Fruit fly (Drosophila melanogaster) whole organism, embryonic: ENCODE measurements around the gene CG15330.

Experiments used
- Atf3 ChIP-seq: fragments of 200-800 bp; sonication (Bioruptor generic); optimal IDR thresholded peaks from 3 replicates; lab custom pipeline; 2016; ENCODE audit warnings: missing biosample characterization, missing genetic modification characterization
- CG12071 ChIP-seq: fragments of 200-800 bp; sonication (Bioruptor generic); optimal IDR thresholded peaks from 3 replicates; lab custom pipeline; 2018; ENCODE audit warnings: missing biosample characterization, mild to moderate bottlenecking, missing genetic modification characterization
- CG13123 ChIP-seq: fragments of 200-800 bp; sonication (Bioruptor generic); optimal IDR thresholded peaks from 2 replicates; lab custom pipeline; 2016; ENCODE audit warnings: missing biosample characterization, missing genetic modification characterization
- CG14441 ChIP-seq: fragments of 200-800 bp; sonication (Bioruptor generic); IDR thresholded peaks from 2 replicates; pipeline ENCODE4 v1.3.6; 2022; ENCODE audit warnings: missing biosample characterization, missing genetic modification characterization
- CG18476 ChIP-seq: fragments of 200-800 bp; sonication (Bioruptor generic); optimal IDR thresholded peaks from 2 replicates; lab custom pipeline; 2016; ENCODE audit warnings: missing biosample characterization, mild to moderate bottlenecking, missing genetic modification characterization
- CG2116 ChIP-seq: fragments of 200-800 bp; sonication (Bioruptor generic); optimal IDR thresholded peaks from 3 replicates; lab custom pipeline; 2018; ENCODE audit warnings: missing biosample characterization, mild to moderate bottlenecking, missing genetic modification characterization
- CG2120 ChIP-seq: fragments of 200-800 bp; sonication (Bioruptor generic); optimal IDR thresholded peaks from 3 replicates; lab custom pipeline; 2016; ENCODE audit warnings: missing biosample characterization, missing genetic modification characterization
- CG2875 ChIP-seq: fragments of 200-800 bp; sonication (Bioruptor generic); optimal IDR thresholded peaks from 2 replicates; lab custom pipeline; 2017; ENCODE audit warnings: missing biosample characterization, mild to moderate bottlenecking, missing genetic modification characterization, missing genetic modification reagents
- CG31441 ChIP-seq: fragments of 200-800 bp; sonication (Bioruptor generic); IDR thresholded peaks from 2 replicates; pipeline ENCODE4 v1.3.6; 2022; ENCODE audit warnings: missing biosample characterization, missing genetic modification characterization
- CG34224 ChIP-seq: fragments of 200-800 bp; sonication (Bioruptor generic); IDR thresholded peaks from 3 replicates; pipeline ENCODE4 v1.3.6; 2022; ENCODE audit warnings: missing biosample characterization, missing genetic modification characterization; ENCODE audit not compliant: partially characterized antibody
- CG34376 ChIP-seq: fragments of 200-800 bp; sonication (Bioruptor generic); optimal IDR thresholded peaks from 2 replicates; lab custom pipeline; 2018; ENCODE audit warnings: missing biosample characterization, mild to moderate bottlenecking, missing genetic modification characterization
- CG3995 ChIP-seq: fragments of 200-800 bp; sonication (Bioruptor generic); optimal IDR thresholded peaks from 3 replicates; lab custom pipeline; 2016; ENCODE audit warnings: missing biosample characterization, missing genetic modification characterization
- CG6254 ChIP-seq: fragments of 200-800 bp; sonication (Bioruptor generic); optimal IDR thresholded peaks from 3 replicates; lab custom pipeline; 2017; ENCODE audit warnings: mild to moderate bottlenecking, missing biosample characterization, missing genetic modification reagents, missing genetic modification characterization
- CG6272 ChIP-seq: fragments of 200-800 bp; sonication (Bioruptor generic); IDR thresholded peaks from 2 replicates; pipeline ENCODE4 v1.3.6; 2022; ENCODE audit warnings: missing biosample characterization, missing genetic modification characterization
- CG6813 ChIP-seq: fragments of 200-800 bp; sonication (Bioruptor generic); optimal IDR thresholded peaks from 2 replicates; lab custom pipeline; 2017; ENCODE audit warnings: missing biosample characterization, missing genetic modification characterization, mild to moderate bottlenecking, moderate library complexity, missing genetic modification reagents
- CG7357 ChIP-seq: fragments of 200-800 bp; sonication (Bioruptor generic); IDR thresholded peaks from 3 replicates; pipeline ENCODE4 v1.3.6; 2022; ENCODE audit warnings: missing biosample characterization, missing genetic modification characterization
- CG7745 ChIP-seq: fragments of 200-800 bp; sonication (Bioruptor generic); optimal IDR thresholded peaks from 2 replicates; lab custom pipeline; 2018; ENCODE audit warnings: missing biosample characterization, mild to moderate bottlenecking, missing genetic modification characterization, moderate library complexity
- CG7786 ChIP-seq: fragments of 200-800 bp; sonication (Bioruptor generic); optimal IDR thresholded peaks from 2 replicates; lab custom pipeline; 2016; ENCODE audit warnings: missing biosample characterization, missing genetic modification characterization
- CG7963 ChIP-seq: fragments of 200-800 bp; sonication (Bioruptor generic); IDR thresholded peaks from 3 replicates; pipeline ENCODE4 v1.3.6; 2022; ENCODE audit warnings: missing biosample characterization, missing genetic modification characterization; ENCODE audit not compliant: partially characterized antibody
- CG8290 ChIP-seq, 3 experiments: fragments of 200-800 bp; sonication (Bioruptor generic); optimal IDR thresholded peaks; 2 replicates each; lab custom pipeline; 2016 to 2019; ENCODE audit warnings: missing biosample characterization in 3 of 3, missing genetic modification characterization in 3 of 3, mild to moderate bottlenecking in 2 of 3, moderate library complexity in 1 of 3
- Doc2 ChIP-seq: fragments of 200-800 bp; sonication (Bioruptor generic); IDR thresholded peaks from 2 replicates; pipeline ENCODE4 v1.3.6; 2022; ENCODE audit warnings: missing biosample characterization, missing genetic modification characterization
- Doc3 ChIP-seq: fragments of 200-800 bp; sonication (Bioruptor generic); IDR thresholded peaks from 3 replicates; pipeline ENCODE4 v1.3.6; 2022; ENCODE audit warnings: missing biosample characterization, missing genetic modification characterization; ENCODE audit not compliant: partially characterized antibody
- ERR ChIP-seq: fragments of 200-800 bp; sonication (Bioruptor generic); optimal IDR thresholded peaks from 2 replicates; lab custom pipeline; 2016; ENCODE audit warnings: missing biosample characterization, missing genetic modification characterization
- Gug ChIP-seq: fragments of 200-800 bp; sonication (Bioruptor generic); IDR thresholded peaks from 4 replicates; pipeline ENCODE4 v1.3.6; 2022; ENCODE audit warnings: missing biosample characterization, missing genetic modification characterization
- Hr78 ChIP-seq, 2 experiments: fragments of 200-800 bp in 1 of 2; fragments of >200 bp in 1 of 2; sonication (Bioruptor generic) in 1 of 2; optimal IDR thresholded peaks; 2 replicates each; lab custom pipeline; 2017 to 2019; ENCODE audit warnings: missing biosample characterization in 2 of 2, missing genetic modification characterization in 2 of 2, mild to moderate bottlenecking in 1 of 2, moderate library complexity in 1 of 2
- Jarid2 ChIP-seq: fragments of 200-800 bp; sonication (Bioruptor generic); optimal IDR thresholded peaks from 3 replicates; lab custom pipeline; 2017; ENCODE audit warnings: mild to moderate bottlenecking, missing biosample characterization, missing genetic modification reagents, missing genetic modification characterization
- NC2β ChIP-seq: fragments of 200-800 bp; sonication (Bioruptor generic); optimal IDR thresholded peaks from 2 replicates; lab custom pipeline; 2016; ENCODE audit warnings: missing biosample characterization, missing genetic modification characterization
- Sox100B ChIP-seq: fragments of 200-800 bp; sonication (Bioruptor generic); optimal IDR thresholded peaks from 3 replicates; lab custom pipeline; 2018; ENCODE audit warnings: missing biosample characterization, mild to moderate bottlenecking, missing genetic modification characterization
- Sox102F ChIP-seq: fragments of 200-800 bp; sonication (Bioruptor generic); optimal IDR thresholded peaks from 2 replicates; lab custom pipeline; 2018; ENCODE audit warnings: missing biosample characterization, mild to moderate bottlenecking, missing genetic modification characterization, moderate library complexity
- ato ChIP-seq: fragments of 200-800 bp; sonication (Bioruptor generic); IDR thresholded peaks from 2 replicates; pipeline ENCODE4 v1.3.6; 2022; ENCODE audit warnings: missing biosample characterization, missing genetic modification characterization; ENCODE audit not compliant: partially characterized antibody
- esg ChIP-seq: fragments of 200-800 bp; sonication (Bioruptor generic); conservative IDR thresholded peaks from 2 replicates; pipeline ENCODE4 v1.3.6; 2022; ENCODE audit warnings: missing biosample characterization, missing genetic modification characterization
- fu2 ChIP-seq: fragments of 200-800 bp; sonication (Bioruptor generic); optimal IDR thresholded peaks from 2 replicates; lab custom pipeline; 2016; ENCODE audit warnings: missing biosample characterization, missing genetic modification characterization
- hb ChIP-seq: fragments of 200-800 bp; sonication (Bioruptor generic); IDR thresholded peaks from 3 replicates; pipeline ENCODE4 v1.3.6; 2022; ENCODE audit warnings: missing biosample characterization, missing genetic modification characterization; ENCODE audit not compliant: partially characterized antibody
- hbn ChIP-seq: fragments of 200-800 bp; sonication (Bioruptor generic); IDR thresholded peaks from 2 replicates; pipeline ENCODE4 v1.3.6; 2022; ENCODE audit warnings: missing biosample characterization, missing genetic modification characterization; ENCODE audit not compliant: partially characterized antibody
- hkb ChIP-seq, 2 experiments: fragments of 200-800 bp in 1 of 2; fragments of >200 bp in 1 of 2; sonication (Bioruptor generic) in 1 of 2; IDR thresholded peaks in 1 of 2; optimal IDR thresholded peaks in 1 of 2; 2 replicates each; pipeline versions ENCODE4 v1.3.6 to Lab custom; 2017 to 2022; ENCODE audit warnings: missing biosample characterization in 1 of 2, missing genetic modification characterization in 1 of 2
- kni ChIP-seq: fragments of 200-800 bp; sonication (Bioruptor generic); optimal IDR thresholded peaks from 3 replicates; lab custom pipeline; 2017; ENCODE audit warnings: mild to moderate bottlenecking, missing biosample characterization, missing genetic modification reagents, missing genetic modification characterization
- lab ChIP-seq: fragments of 200-800 bp; sonication (Bioruptor generic); optimal IDR thresholded peaks from 3 replicates; lab custom pipeline; 2017; ENCODE audit warnings: missing biosample characterization, missing genetic modification characterization, mild to moderate bottlenecking, moderate library complexity, missing genetic modification reagents
- nom ChIP-seq: fragments of 200-800 bp; sonication (Bioruptor generic); optimal IDR thresholded peaks from 2 replicates; lab custom pipeline; 2017; ENCODE audit warnings: missing biosample characterization, missing genetic modification characterization, mild to moderate bottlenecking, moderate library complexity, missing genetic modification reagents
- pan ChIP-seq, 4 experiments: fragments of >200 bp in 3 of 4; fragments of 200-800 bp in 1 of 4; sonication (Bioruptor generic) in 1 of 4; optimal IDR thresholded peaks in 3 of 4; IDR thresholded peaks in 1 of 4; 2 replicates each; pipeline versions ENCODE4 v1.3.6 to Lab custom; 2017 to 2022; ENCODE audit warnings: missing biosample characterization in 2 of 4, missing genetic modification characterization in 2 of 4, mixed read lengths in 1 of 4
- peb ChIP-seq: fragments of 200-800 bp; sonication (Bioruptor generic); IDR thresholded peaks from 2 replicates; pipeline ENCODE4 v1.3.6; 2022; ENCODE audit warnings: missing biosample characterization, missing genetic modification characterization
- repo ChIP-seq: fragments of 200-800 bp; sonication (Bioruptor generic); optimal IDR thresholded peaks from 2 replicates; lab custom pipeline; 2016; ENCODE audit warnings: missing biosample characterization, missing genetic modification characterization
- rib ChIP-seq: fragments of 200-800 bp; sonication (Bioruptor generic); IDR thresholded peaks from 2 replicates; pipeline ENCODE4 v1.3.6; 2022; ENCODE audit warnings: missing biosample characterization, missing genetic modification characterization
- schlank ChIP-seq: fragments of 200-800 bp; sonication (Bioruptor generic); optimal IDR thresholded peaks from 2 replicates; lab custom pipeline; 2018; ENCODE audit warnings: missing biosample characterization, mild to moderate bottlenecking, missing genetic modification characterization
- slp2 ChIP-seq: fragments of 200-800 bp; sonication (Bioruptor generic); optimal IDR thresholded peaks from 2 replicates; lab custom pipeline; 2016; ENCODE audit warnings: missing biosample characterization, missing genetic modification characterization
- ssp ChIP-seq: fragments of 200-800 bp; sonication (Bioruptor generic); IDR thresholded peaks from 2 replicates; pipeline ENCODE4 v1.3.6; 2022; ENCODE audit warnings: missing biosample characterization, missing genetic modification characterization
- tin ChIP-seq: fragments of 200-800 bp; sonication (Bioruptor generic); optimal IDR thresholded peaks from 3 replicates; lab custom pipeline; 2016; ENCODE audit warnings: missing biosample characterization, missing genetic modification characterization
- vnd ChIP-seq: fragments of 200-800 bp; sonication (Bioruptor generic); IDR thresholded peaks from 3 replicates; pipeline ENCODE4 v1.3.6; 2022; ENCODE audit warnings: missing biosample characterization, missing genetic modification characterization; ENCODE audit not compliant: partially characterized antibody
- wek ChIP-seq: fragments of 200-800 bp; sonication (Bioruptor generic); optimal IDR thresholded peaks from 3 replicates; lab custom pipeline; 2018; ENCODE audit warnings: missing biosample characterization, mild to moderate bottlenecking, missing genetic modification characterization, moderate library complexity

The CG15330 gene

DNA sequence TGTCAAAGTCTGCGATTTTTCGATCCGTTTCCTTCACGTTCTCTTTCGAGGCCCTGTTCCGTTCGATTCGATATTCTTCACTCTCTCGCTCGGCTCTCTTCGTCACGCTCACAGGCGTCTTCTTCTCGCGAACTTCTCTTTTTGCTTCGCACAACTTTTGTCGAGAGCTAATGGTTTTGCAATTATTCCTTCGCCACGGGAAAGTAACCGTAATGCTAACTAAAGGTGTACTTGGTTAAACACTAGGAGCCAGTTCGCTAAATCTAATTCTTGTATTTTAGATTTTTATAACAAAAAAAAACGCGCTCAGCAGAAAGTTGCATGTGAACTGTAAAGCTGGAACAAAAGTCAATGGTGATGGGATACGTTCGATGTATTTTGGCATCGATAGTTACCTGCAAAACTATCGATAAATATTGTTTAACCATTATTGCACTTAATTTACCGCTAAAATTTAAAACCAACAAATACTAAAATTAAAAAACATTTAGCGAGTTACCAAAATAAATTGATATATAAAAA is 24.8 kb upstream of the CG15330 start, which contains the start of gene mahe (continued):
- TF ChIP-seq CG7963 (GFP tag; lab: Robert Waterston, UW) = peak; percentile 74
- TF ChIP-seq Jarid2 (GFP tag; lab: Kevin White, UChicago) = no peak
- no peak for TF ChIP-seq Sox102F (GFP tag; lab: Kevin White, UChicago)
- no peak for TF ChIP-seq CG2120 (GFP tag; lab: Kevin White, UChicago)
- TF ChIP-seq Atf3 (GFP tag; lab: Kevin White, UChicago) = no peak
- TF ChIP-seq CG8290 (GFP tag; optimal IDR thresholded peaks at IDR 0.05; lab: Kevin White, UChicago) = no peak
- no peak for TF ChIP-seq CG8290 (tag; optimal IDR thresholded peaks at IDR 0.05; lab: Kevin White, UChicago)
- no peak for TF ChIP-seq ERR (GFP tag; lab: Kevin White, UChicago)
- TF ChIP-seq Gug (GFP tag; lab: Robert Waterston, UW) = no peak
- TF ChIP-seq pan (optimal IDR thresholded peaks at IDR 0.05; lab: Kevin White, UChicago) = no peak
- no peak for TF ChIP-seq pan (GFP tag; optimal IDR thresholded peaks at IDR 0.05 in 1 of 2, IDR thresholded peaks at IDR 0.05 in 1 of 2)
- peak; percentile 91 for TF ChIP-seq CG2116 (GFP tag; lab: Kevin White, UChicago)
- no peak for TF ChIP-seq CG7745 (tag; lab: Kevin White, UChicago)
- no peak for TF ChIP-seq schlank (tag; lab: Kevin White, UChicago)
- no peak for TF ChIP-seq rib
- TF ChIP-seq CG2875 (GFP tag; lab: Kevin White, UChicago) = no peak
- TF ChIP-seq Doc2 (GFP tag; lab: Robert Waterston, UW) = no peak
- TF ChIP-seq peb = no peak
- TF ChIP-seq CG34376 (GFP tag; lab: Kevin White, UChicago) = peak; percentile 37
- TF ChIP-seq Hr78 (GFP tag; optimal IDR thresholded peaks at IDR 0.05; lab: Kevin White, UChicago) = no peak
- TF ChIP-seq CG6254 (GFP tag; lab: Kevin White, UChicago) = no peak
- TF ChIP-seq ssp (GFP tag; lab: Robert Waterston, UW) = no peak
- TF ChIP-seq hb (GFP tag; lab: Robert Waterston, UW) = peak; percentile 67; the same call in 2 of the 3 replicates
- TF ChIP-seq fu2 (GFP tag; lab: Kevin White, UChicago) = no peak
- peak; percentile 65 for TF ChIP-seq ato
- no peak for TF ChIP-seq CG7357 (GFP tag; lab: Robert Waterston, UW)
- no peak for TF ChIP-seq CG14441 (GFP tag; lab: Robert Waterston, UW)
- TF ChIP-seq CG3995 (GFP tag; lab: Kevin White, UChicago) = no peak
- TF ChIP-seq CG31441 (GFP tag; lab: Robert Waterston, UW) = no peak
- peak; percentile 75 for TF ChIP-seq hbn (GFP tag; lab: Robert Waterston, UW)
- TF ChIP-seq tin = no peak
- no peak for TF ChIP-seq CG12071
- no peak for TF ChIP-seq hkb (optimal IDR thresholded peaks at IDR 0.05; lab: Kevin White, UChicago)
- TF ChIP-seq hkb (GFP tag; IDR thresholded peaks at IDR 0.05; lab: Robert Waterston, UW) = no peak
- peak; percentile 69; the same call in 2 of the 3 replicates for TF ChIP-seq vnd (GFP tag; lab: Robert Waterston, UW)
- TF ChIP-seq repo (GFP tag; lab: Kevin White, UChicago) = no peak
- no peak for TF ChIP-seq slp2 (GFP tag; lab: Kevin White, UChicago)
- TF ChIP-seq Sox100B (GFP tag; lab: Kevin White, UChicago) = no peak
- no peak for TF ChIP-seq wek (GFP tag; lab: Kevin White, UChicago)
- TF ChIP-seq esg (GFP tag; lab: Robert Waterston, UW) = no peak
- no peak for TF ChIP-seq nom (GFP tag; lab: Kevin White, UChicago)
- no peak for TF ChIP-seq lab (GFP tag; lab: Kevin White, UChicago)
- TF ChIP-seq CG6272 (GFP tag; lab: Robert Waterston, UW) = no peak
- TF ChIP-seq CG34224 (GFP tag; lab: Robert Waterston, UW) = peak; percentile 85
- no peak for TF ChIP-seq CG18476
- no peak for TF ChIP-seq NC2β (GFP tag; lab: Kevin White, UChicago)
- TF ChIP-seq CG13123 (GFP tag; lab: Kevin White, UChicago) = no peak
- no peak for TF ChIP-seq CG6813 (GFP tag; lab: Kevin White, UChicago)
- TF ChIP-seq CG7786 = no peak
- peak; percentile 71 for TF ChIP-seq Doc3
- TF ChIP-seq kni = no peak
